Worm (Caenorhabditis elegans) whole organism, L4/young adult: ENCODE measurements around the gene piit-1.

Experiments
- W03F9.2 ChIP-seq: fragments of 150-350 bp; optimal IDR thresholded peaks from 2 replicates; lab custom pipeline; 2014; ENCODE audit warnings: missing biosample characterization, missing genetic modification characterization
- dao-5 ChIP-seq: sonication (generic microtip); optimal IDR thresholded peaks from 2 replicates; lab custom pipeline; 2016; ENCODE audit warnings: missing genotype, missing genetic modification characterization, moderate library complexity, missing compliant biosample characterization
- him-1 ChIP-seq: sonication (generic microtip); optimal IDR thresholded peaks from 2 replicates; lab custom pipeline; 2016; ENCODE audit warnings: missing genotype, missing genetic modification reagents, missing genetic modification characterization, missing compliant biosample characterization

DNA sequence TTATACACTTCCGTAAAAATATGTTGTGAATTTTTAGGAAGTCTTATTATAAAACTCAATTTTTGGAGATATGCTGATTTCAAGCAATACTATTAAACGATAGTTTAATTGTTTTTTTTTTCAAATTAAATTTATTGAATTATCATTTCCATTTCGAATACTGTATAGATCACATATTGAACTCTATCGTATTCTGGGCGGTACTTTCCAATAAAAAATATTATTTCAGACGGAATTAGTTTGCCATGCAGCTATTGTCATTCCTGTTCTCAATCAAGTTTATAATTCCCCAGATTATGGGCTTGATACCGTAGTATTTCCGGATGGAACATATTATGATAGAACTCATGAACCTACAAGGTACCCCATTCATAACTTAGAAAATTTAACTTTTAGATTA is 35.4 kb downstream of the piit-1 start:
- TF ChIP-seq dao-5 (tag; lab: Kevin White, UChicago) = no peak
- TF ChIP-seq W03F9.2 (tag; lab: Kevin White, UChicago) = no peak
- TF ChIP-seq him-1 (tag; lab: Kevin White, UChicago) = no peak
